Worm (Caenorhabditis elegans): Measurements from ENCODE around the gene R07E4.3.

R07E4.3 gene

ce11 chrX:5987910-5988309 is 34.7 kb downstream of the R07E4.3 start:
- TF ChIP-seq ceh-36 (tag; optimal IDR thresholded peaks at IDR 0.05), result no peak
- TF ChIP-seq tbx-11 (GFP tag; IDR thresholded peaks at IDR 0.05), result no peak
- no peak for TF ChIP-seq hmbx-1 (tag; optimal IDR thresholded peaks at IDR 0.05)
- no peak for TF ChIP-seq sea-1 (GFP tag; conservative IDR thresholded peaks at IDR 0.05)
- no peak for TF ChIP-seq aly-1 (tag; optimal IDR thresholded peaks at IDR 0.05)
- no peak for TF ChIP-seq hnd-1 (tag; optimal IDR thresholded peaks at IDR 0.05)
- TF ChIP-seq scrt-1 (GFP tag; IDR thresholded peaks at IDR 0.05), result no peak
- no peak for TF ChIP-seq pes-1 (GFP tag; IDR thresholded peaks at IDR 0.05)
- no peak for TF ChIP-seq tra-4 (tag; optimal IDR thresholded peaks at IDR 0.05)
- no peak for TF ChIP-seq flt-1 (GFP tag; IDR thresholded peaks at IDR 0.05)
- no peak for TF ChIP-seq ceh-13 (GFP tag; optimal IDR thresholded peaks at IDR 0.05)
- no peak for TF ChIP-seq ama-1 (optimal IDR thresholded peaks at IDR 0.05)
- TF ChIP-seq F13C5.2 (tag; optimal IDR thresholded peaks at IDR 0.05), result no peak
- TF ChIP-seq ets-7 (tag; optimal IDR thresholded peaks at IDR 0.05), result no peak
- TF ChIP-seq tbx-37 (GFP tag; conservative IDR thresholded peaks at IDR 0.05), result no peak
- TF ChIP-seq hmg-4 (GFP tag; optimal IDR thresholded peaks at IDR 0.05), result no peak
- TF ChIP-seq B0310.2 (tag; optimal IDR thresholded peaks at IDR 0.05), result no peak

ce11 chrX:5992770-5993169 is 39.5 kb downstream of the R07E4.3 start, which contains the start of gene F22F4.5:
Gene F22F4.5 (minus strand): TSS chrX:5992870.
- TF ChIP-seq hmg-4 (GFP tag; optimal IDR thresholded peaks at IDR 0.05) (no peak), aly-1 (tag; optimal IDR thresholded peaks at IDR 0.05) (no peak), pes-1 (GFP tag; IDR thresholded peaks at IDR 0.05) (no peak), scrt-1 (GFP tag; IDR thresholded peaks at IDR 0.05) (no peak), hnd-1 (tag; optimal IDR thresholded peaks at IDR 0.05) (no peak), ceh-36 (tag; optimal IDR thresholded peaks at IDR 0.05) (no peak), tbx-37 (GFP tag; conservative IDR thresholded peaks at IDR 0.05) (no peak), ceh-13 (GFP tag; optimal IDR thresholded peaks at IDR 0.05) (no peak), tra-4 (tag; optimal IDR thresholded peaks at IDR 0.05) (no peak), tbx-11 (GFP tag; IDR thresholded peaks at IDR 0.05) (no peak)

- TF ChIP-seq tbx-37 (GFP tag; conservative IDR thresholded peaks at IDR 0.05) (no peak), hmbx-1 (tag; optimal IDR thresholded peaks at IDR 0.05) (no peak), flt-1 (GFP tag; IDR thresholded peaks at IDR 0.05) (no peak), B0310.2 (tag; optimal IDR thresholded peaks at IDR 0.05) (no peak), tra-4 (tag; optimal IDR thresholded peaks at IDR 0.05) (no peak), pes-1 (GFP tag; IDR thresholded peaks at IDR 0.05) (no peak), ets-7 (tag; optimal IDR thresholded peaks at IDR 0.05) (no peak), ceh-13 (GFP tag; optimal IDR thresholded peaks at IDR 0.05) (no peak), tbx-11 (GFP tag; IDR thresholded peaks at IDR 0.05) (no peak), scrt-1 (GFP tag; IDR thresholded peaks at IDR 0.05) (no peak), aly-1 (tag; optimal IDR thresholded peaks at IDR 0.05) (no peak), sea-1 (GFP tag; conservative IDR thresholded peaks at IDR 0.05) (no peak), hmg-4 (GFP tag; optimal IDR thresholded peaks at IDR 0.05) (no peak), F13C5.2 (tag; optimal IDR thresholded peaks at IDR 0.05) (no peak), hnd-1 (tag; optimal IDR thresholded peaks at IDR 0.05) (no peak), ceh-36 (tag; optimal IDR thresholded peaks at IDR 0.05) (no peak), ama-1 (optimal IDR thresholded peaks at IDR 0.05) (no peak)
Measured at ce11 chrX:5994004-5994403, 40.7 kb downstream of the R07E4.3 start.

ce11 chrX:5995613-5996206 is 42.5 kb downstream of the R07E4.3 start, which contains the start of gene inx-3:
Gene inx-3 (plus strand): TSS chrX:5996156.
- TF ChIP-seq tbx-37 (GFP tag; conservative IDR thresholded peaks at IDR 0.05) (0 out of 2 replicates have a peak, but pooled peaks have one; percentile 21), hmg-4 (GFP tag; optimal IDR thresholded peaks at IDR 0.05) (peak; percentile 73), tbx-11 (GFP tag; IDR thresholded peaks at IDR 0.05) (no peak), aly-1 (tag; optimal IDR thresholded peaks at IDR 0.05) (peak; percentile 31), ceh-13 (GFP tag; optimal IDR thresholded peaks at IDR 0.05) (no peak), pes-1 (GFP tag; IDR thresholded peaks at IDR 0.05) (no peak; the same call in 1 of the 2 replicates), flt-1 (GFP tag; IDR thresholded peaks at IDR 0.05) (peak; percentile 24; the same call in 1 of the 2 replicates), sea-1 (GFP tag; conservative IDR thresholded peaks at IDR 0.05) (0 out of 2 replicates have a peak, but pooled peaks have one; percentile 25), F13C5.2 (tag; optimal IDR thresholded peaks at IDR 0.05) (no peak)

- TF ChIP-seq ets-7 (tag; optimal IDR thresholded peaks at IDR 0.05) (no peak), pes-1 (GFP tag; IDR thresholded peaks at IDR 0.05) (no peak)
Measured at ce11 chrX:5999103-5999554, 45.9 kb downstream of the R07E4.3 start, which contains the start of gene F22F4.9. Gene F22F4.9 (minus strand): TSS chrX:5999504.

ce11 chrX:6001432-6001831 is 48.2 kb downstream of the R07E4.3 start, which contains the start of gene F22F4.4:
Gene F22F4.4 (minus strand): TSS chrX:6001532.
- no peak for TF ChIP-seq tbx-11 (GFP tag; IDR thresholded peaks at IDR 0.05)
- TF ChIP-seq ceh-36 (tag; optimal IDR thresholded peaks at IDR 0.05), result no peak
- TF ChIP-seq tbx-37 (GFP tag; conservative IDR thresholded peaks at IDR 0.05), result no peak
- no peak for TF ChIP-seq sea-1 (GFP tag; conservative IDR thresholded peaks at IDR 0.05)
- no peak for TF ChIP-seq flt-1 (GFP tag; IDR thresholded peaks at IDR 0.05)
- no peak for TF ChIP-seq hnd-1 (tag; optimal IDR thresholded peaks at IDR 0.05)
- TF ChIP-seq F13C5.2 (tag; optimal IDR thresholded peaks at IDR 0.05), result no peak
- no peak for TF ChIP-seq hmg-4 (GFP tag; optimal IDR thresholded peaks at IDR 0.05)
- TF ChIP-seq B0310.2 (tag; optimal IDR thresholded peaks at IDR 0.05), result no peak
- no peak for TF ChIP-seq pes-1 (GFP tag; IDR thresholded peaks at IDR 0.05)
- TF ChIP-seq tra-4 (tag; optimal IDR thresholded peaks at IDR 0.05), result no peak
- no peak for TF ChIP-seq ceh-13 (GFP tag; optimal IDR thresholded peaks at IDR 0.05)
- TF ChIP-seq hmbx-1 (tag; optimal IDR thresholded peaks at IDR 0.05), result no peak
- no peak for TF ChIP-seq ets-7 (tag; optimal IDR thresholded peaks at IDR 0.05)
- no peak for TF ChIP-seq scrt-1 (GFP tag; IDR thresholded peaks at IDR 0.05)
- TF ChIP-seq ama-1 (optimal IDR thresholded peaks at IDR 0.05), result no peak
- TF ChIP-seq aly-1 (tag; optimal IDR thresholded peaks at IDR 0.05), result no peak

ce11 chrX:6002479-6002878 is 49.2 kb downstream of the R07E4.3 start:
- TF ChIP-seq flt-1 (GFP tag; IDR thresholded peaks at IDR 0.05), result no peak
- TF ChIP-seq hmbx-1 (tag; optimal IDR thresholded peaks at IDR 0.05), result no peak
- no peak for TF ChIP-seq hmg-4 (GFP tag; optimal IDR thresholded peaks at IDR 0.05)
- TF ChIP-seq tbx-11 (GFP tag; IDR thresholded peaks at IDR 0.05), result no peak
- TF ChIP-seq B0310.2 (tag; optimal IDR thresholded peaks at IDR 0.05), result no peak
- no peak for TF ChIP-seq F13C5.2 (tag; optimal IDR thresholded peaks at IDR 0.05)
- TF ChIP-seq sea-1 (GFP tag; conservative IDR thresholded peaks at IDR 0.05), result no peak

All from whole organism, early embryonic.